Fruit fly (Drosophila melanogaster) whole organism: ENCODE measurements around the gene Vm26Aa.

Experiments
- CG8478 ChIP-seq: fragments of >200 bp; optimal IDR thresholded peaks from 2 replicates; lab custom pipeline; 2018; ENCODE audit warnings: inconsistent platforms
- Dll ChIP-seq: fragments of >200 bp; optimal IDR thresholded peaks from 2 replicates; lab custom pipeline; 2017
- EcR ChIP-seq, 2 experiments: fragments of >200 bp; optimal IDR thresholded peaks; 2 replicates each; lab custom pipeline; 2017; ENCODE audit warnings: missing biosample characterization in 2 of 2, missing genetic modification characterization in 2 of 2, missing genetic modification reagents in 2 of 2
- psq ChIP-seq: fragments of >200 bp; optimal IDR thresholded peaks from 2 replicates; lab custom pipeline; 2017
- usp ChIP-seq: fragments of >200 bp; optimal IDR thresholded peaks from 2 replicates; lab custom pipeline; 2017; ENCODE audit warnings: missing biosample characterization, missing genetic modification characterization, mixed read lengths

DNA sequence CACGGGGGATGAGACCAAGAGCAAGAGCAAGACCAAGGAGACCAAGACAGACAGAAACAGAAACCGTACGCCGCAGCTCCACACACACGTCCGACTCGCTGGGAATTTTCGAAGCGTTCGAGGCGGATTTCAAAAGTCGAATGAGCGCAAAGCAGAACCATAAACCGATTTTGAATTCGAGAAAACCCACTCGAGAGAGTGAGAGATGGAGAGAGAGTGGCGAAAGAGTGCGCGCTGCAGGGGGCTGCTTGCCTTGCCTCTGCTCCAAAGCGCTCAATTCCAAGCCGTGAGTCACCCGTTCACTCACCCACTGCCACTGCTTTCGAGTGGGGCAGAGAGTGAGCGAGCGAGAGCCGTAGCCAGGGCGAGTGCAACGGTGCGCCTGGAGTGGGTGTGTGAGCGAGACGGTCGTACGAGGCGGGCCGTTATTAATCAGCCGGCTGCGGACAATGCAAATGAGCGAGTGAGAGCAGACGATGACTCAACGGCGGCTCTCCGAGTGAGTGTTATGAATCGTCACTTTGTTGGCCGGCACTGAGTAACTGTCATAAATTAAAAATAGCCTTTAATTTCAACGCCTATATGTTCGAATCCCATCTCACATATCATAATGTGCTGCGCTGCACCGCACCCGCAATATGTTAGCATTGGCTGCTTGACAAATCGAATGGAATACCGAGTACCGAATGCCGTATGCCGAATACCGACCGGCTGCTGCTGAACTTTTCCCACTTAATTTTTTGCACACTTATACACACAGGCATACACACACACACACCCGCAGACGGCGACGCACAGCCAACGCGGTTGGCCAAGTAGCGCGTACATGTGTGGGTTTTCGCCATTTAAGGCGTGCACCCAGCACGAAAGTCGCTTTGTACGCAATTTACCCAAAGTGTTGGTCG, 20.1 kb upstream of the Vm26Aa start:
- TF ChIP-seq psq (lab: Kevin White, UChicago), result no peak
- peak; percentile 94 for TF ChIP-seq Dll
- peak in 1 of 2 experiments; percentile 15 for TF ChIP-seq EcR (GFP tag; optimal IDR thresholded peaks at IDR 0.05; lab: Kevin White, UChicago)
- peak; percentile 77 for TF ChIP-seq CG8478
- no peak for TF ChIP-seq usp (GFP tag; lab: Kevin White, UChicago)
